Fruit fly (Drosophila melanogaster) whole organism, prepupa: Measurements from ENCODE around the gene phu.

Source experiments
- CG11294 ChIP-seq: fragments of 200-800 bp; sonication (Bioruptor generic); IDR thresholded peaks from 2 replicates; pipeline ENCODE4 v1.3.6; 2022; ENCODE audit warnings: missing biosample characterization, missing genetic modification characterization
- CG11762 ChIP-seq: fragments of 200-800 bp; sonication (Bioruptor generic); optimal IDR thresholded peaks from 3 replicates; lab custom pipeline; 2016; ENCODE audit warnings: missing biosample characterization, missing genetic modification characterization; ENCODE audit not compliant: insufficient read depth
- CG16779 ChIP-seq: fragments of 200-800 bp; sonication (Bioruptor generic); optimal IDR thresholded peaks from 3 replicates; lab custom pipeline; 2017; ENCODE audit warnings: missing biosample characterization, mild to moderate bottlenecking, missing genetic modification characterization
- CG8632 ChIP-seq: fragments of 200-800 bp; sonication (Bioruptor generic); optimal IDR thresholded peaks from 3 replicates; lab custom pipeline; 2016; ENCODE audit warnings: missing biosample characterization, missing genetic modification characterization
- Hr4 ChIP-seq: fragments of 200-800 bp; sonication (Bioruptor generic); optimal IDR thresholded peaks from 3 replicates; lab custom pipeline; 2016; ENCODE audit warnings: missing biosample characterization, missing genetic modification characterization
- Smox ChIP-seq: fragments of 200-800 bp; sonication (Bioruptor generic); optimal IDR thresholded peaks from 3 replicates; lab custom pipeline; 2016; ENCODE audit warnings: missing biosample characterization, missing genetic modification characterization
- dsx ChIP-seq: fragments of 200-800 bp; optimal IDR thresholded peaks from 3 replicates; lab custom pipeline; 2019; ENCODE audit warnings: missing biosample characterization, mild to moderate bottlenecking, missing genetic modification characterization, moderate library complexity; ENCODE audit not compliant: poor library complexity, severe bottlenecking

DNA sequence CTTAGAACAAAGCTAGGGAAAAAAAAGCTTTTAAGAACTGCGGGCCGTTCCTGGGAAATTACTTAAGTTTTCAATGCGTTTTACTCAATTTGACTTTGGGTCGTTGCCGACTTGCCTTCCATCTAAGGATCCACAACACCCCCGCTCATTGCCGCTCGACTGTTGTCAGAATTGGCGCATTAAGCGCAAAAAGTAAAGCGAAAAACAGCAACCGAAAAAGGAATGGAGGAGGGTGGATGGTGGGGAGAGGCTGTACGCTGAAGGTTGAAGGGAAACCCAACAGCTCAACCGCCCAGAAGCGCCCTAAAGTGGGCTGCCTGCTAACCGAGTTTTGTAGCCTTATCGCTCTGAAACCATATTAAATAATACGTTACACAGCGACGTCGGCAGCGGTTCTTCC lies 7.0 kb upstream of the phu start:
- TF ChIP-seq CG11762 (GFP tag; lab: Kevin White, UChicago) (no peak), CG16779 (tag; lab: Kevin White, UChicago) (no peak), dsx (no peak), CG8632 (GFP tag; lab: Kevin White, UChicago) (no peak), CG11294 (GFP tag; lab: Robert Waterston, UW) (no peak), Hr4 (GFP tag; lab: Kevin White, UChicago) (no peak), Smox (GFP tag; lab: Kevin White, UChicago) (no peak)
